Worm (Caenorhabditis elegans) whole organism, young adult: ENCODE data around the gene T25E12.6.

Experiments
- ama-1 ChIP-seq, 3 experiments: fragments of 150-350 bp in 1 of 3; sonication (generic microtip) in 2 of 3; optimal IDR thresholded peaks; 2 replicates each; lab custom pipeline; 2014 to 2018; ENCODE audit warnings: missing biosample characterization in 2 of 3, missing genetic modification characterization in 2 of 3, missing genetic modification reagents in 2 of 3
- lir-1 ChIP-seq: fragments of 200-800 bp; sonication (Bioruptor generic); conservative IDR thresholded peaks from 2 replicates; pipeline ENCODE4 v1.3.6; 2022; ENCODE audit warnings: missing genetic modification reagents, missing genetic modification characterization, missing compliant biosample characterization
- snpc-4 ChIP-seq, 5 experiments: fragments of 150-350 bp in 1 of 5; sonication (generic microtip) in 4 of 5; optimal IDR thresholded peaks; 2 replicates each; lab custom pipeline; 2014 to 2018; ENCODE audit warnings: missing genetic modification characterization in 5 of 5, missing biosample characterization in 3 of 5, antibody characterized with exemption in 2 of 5, mild to moderate bottlenecking in 2 of 5, missing compliant biosample characterization in 2 of 5, missing genotype in 2 of 5, moderate library complexity in 2 of 5, missing genetic modification reagents in 1 of 5
- ztf-26 ChIP-seq: sonication (generic microtip); optimal IDR thresholded peaks from 2 replicates; lab custom pipeline; 2017; ENCODE audit warnings: missing genetic modification characterization, missing compliant biosample characterization

ce11 chrV:16779281-16779597 lies 37.0 kb downstream of the T25E12.6 start:
- no peak for TF ChIP-seq snpc-4 (GFP tag; optimal IDR thresholded peaks at IDR 0.05; lab: Kevin White, UChicago)
- TF ChIP-seq snpc-4 (tag; optimal IDR thresholded peaks at IDR 0.05; lab: Kevin White, UChicago): no peak
- no peak for TF ChIP-seq lir-1 (GFP tag; lab: Robert Waterston, UW)
- TF ChIP-seq ztf-26: no peak
- no peak for TF ChIP-seq ama-1 (optimal IDR thresholded peaks at IDR 0.05; lab: Kevin White, UChicago)
- TF ChIP-seq ama-1 (GFP tag; optimal IDR thresholded peaks at IDR 0.05; lab: Kevin White, UChicago): no peak
